Worm (Caenorhabditis elegans) whole organism, L4 larva: ENCODE results near the gene iars-1.

Experiments
- F37D6.2 ChIP-seq: sonication (generic microtip); optimal IDR thresholded peaks from 2 replicates; lab custom pipeline; 2016; ENCODE audit warnings: mild to moderate bottlenecking, missing genetic modification characterization, missing compliant biosample characterization
- F49E8.2 ChIP-seq: sonication (generic microtip); optimal IDR thresholded peaks from 2 replicates; lab custom pipeline; 2016; ENCODE audit warnings: missing compliant biosample characterization, mild to moderate bottlenecking, missing genetic modification characterization, borderline replicate concordance
- T26A8.4 ChIP-seq: fragments of 200-800 bp; sonication (Bioruptor generic); IDR thresholded peaks from 2 replicates; pipeline ENCODE4 v1.3.6; 2022; ENCODE audit warnings: missing genetic modification characterization, missing compliant biosample characterization
- Y48G9A.11 ChIP-seq: fragments of 200-800 bp; sonication (Bioruptor generic); IDR thresholded peaks from 2 replicates; pipeline ENCODE4 v1.3.6; 2022; ENCODE audit warnings: missing genetic modification reagents, missing genetic modification characterization, missing compliant biosample characterization
- ZK337.2 ChIP-seq: fragments of 200-800 bp; sonication (Bioruptor generic); IDR thresholded peaks from 2 replicates; pipeline ENCODE4 v1.3.6; 2022; ENCODE audit warnings: missing genetic modification reagents, missing genetic modification characterization, missing compliant biosample characterization
- aha-1 ChIP-seq: fragments of 150-350 bp; peaks from one replicate; lab custom pipeline; 2014; ENCODE audit warnings: missing biosample characterization, missing genetic modification characterization
- aly-2 ChIP-seq: sonication (generic microtip); optimal IDR thresholded peaks from 2 replicates; lab custom pipeline; 2018; ENCODE audit warnings: missing biosample characterization, missing genetic modification characterization
- ama-1 ChIP-seq: fragments of 150-350 bp; optimal IDR thresholded peaks from 2 replicates; lab custom pipeline; 2014; ENCODE audit warnings: inconsistent platforms, mixed read lengths
- ceh-62 ChIP-seq: sonication (generic microtip); optimal IDR thresholded peaks from 2 replicates; lab custom pipeline; 2017; ENCODE audit warnings: missing biosample characterization, missing genetic modification characterization
- daf-16 ChIP-seq, 3 experiments: sonication (generic microtip); optimal IDR thresholded peaks; 2 replicates each; lab custom pipeline; 2016 to 2017; ENCODE audit warnings: missing genetic modification characterization in 3 of 3, missing genetic modification reagents in 3 of 3, mild to moderate bottlenecking in 2 of 3, missing compliant biosample characterization in 2 of 3, missing biosample characterization in 1 of 3, moderate library complexity in 1 of 3
- daf-8 ChIP-seq: fragments of 200-800 bp; sonication (Bioruptor generic); IDR thresholded peaks from 2 replicates; pipeline ENCODE4 v1.3.6; 2022; ENCODE audit warnings: missing genetic modification characterization, missing compliant biosample characterization
- dve-1 ChIP-seq: sonication (generic microtip); optimal IDR thresholded peaks from 2 replicates; lab custom pipeline; 2017; ENCODE audit warnings: antibody characterized with exemption, mild to moderate bottlenecking, missing genetic modification characterization, missing compliant biosample characterization; ENCODE audit not compliant: insufficient read depth
- egl-27 ChIP-seq: sonication (generic microtip); optimal IDR thresholded peaks from 3 replicates; lab custom pipeline; 2017; ENCODE audit warnings: missing biosample characterization, missing genetic modification reagents, missing genetic modification characterization
- fkh-10 ChIP-seq: fragments of 150-350 bp; optimal IDR thresholded peaks from 2 replicates; lab custom pipeline; 2014; ENCODE audit warnings: missing biosample characterization, missing genetic modification reagents, missing genetic modification characterization
- hlh-30 ChIP-seq: sonication (generic microtip); optimal IDR thresholded peaks from 2 replicates; lab custom pipeline; 2017; ENCODE audit warnings: antibody characterized with exemption, mild to moderate bottlenecking, missing genetic modification characterization, missing compliant biosample characterization; ENCODE audit not compliant: insufficient read depth
- lim-7 ChIP-seq: fragments of 200-800 bp; sonication (Bioruptor generic); IDR thresholded peaks from 2 replicates; pipeline ENCODE4 v1.3.6; 2022; ENCODE audit warnings: missing genetic modification characterization, missing compliant biosample characterization
- lin-15B ChIP-seq: fragments of 150-350 bp; sonication (generic microtip); optimal IDR thresholded peaks from 3 replicates; lab custom pipeline; 2014; ENCODE audit warnings: missing biosample characterization, missing genetic modification characterization
- lin-39 ChIP-seq: fragments of 150-350 bp; optimal IDR thresholded peaks from 2 replicates; lab custom pipeline; 2014; ENCODE audit warnings: missing biosample characterization, missing genetic modification reagents, missing genetic modification characterization
- lir-3 ChIP-seq: sonication (generic microtip); optimal IDR thresholded peaks from 2 replicates; lab custom pipeline; 2016; ENCODE audit warnings: mild to moderate bottlenecking, missing genetic modification characterization, missing compliant biosample characterization
- mdl-1 ChIP-seq, 2 experiments: fragments of 150-350 bp in 1 of 2; sonication (generic microtip) in 1 of 2; optimal IDR thresholded peaks; 2 replicates each; lab custom pipeline; 2014 to 2017; ENCODE audit warnings: missing biosample characterization in 2 of 2, missing genetic modification characterization in 2 of 2
- mdt-29 ChIP-seq: fragments of 200-800 bp; sonication (Bioruptor generic); IDR thresholded peaks from 2 replicates; pipeline ENCODE4 v1.3.6; 2022; ENCODE audit warnings: missing genetic modification reagents, missing genetic modification characterization, missing compliant biosample characterization
- mes-2 ChIP-seq: sonication (generic microtip); optimal IDR thresholded peaks from 2 replicates; lab custom pipeline; 2016; ENCODE audit warnings: missing genotype, mild to moderate bottlenecking, missing genetic modification characterization, missing compliant biosample characterization; ENCODE audit not compliant: poor library complexity, severe bottlenecking
- mxl-3 ChIP-seq: fragments of 200-800 bp; sonication (Bioruptor generic); optimal IDR thresholded peaks from 2 replicates; lab custom pipeline; 2018; ENCODE audit warnings: mild to moderate bottlenecking, missing genetic modification characterization, missing compliant biosample characterization
- nhr-10 ChIP-seq: fragments of 150-350 bp; optimal IDR thresholded peaks from 2 replicates; lab custom pipeline; 2014; ENCODE audit warnings: missing biosample characterization, missing genetic modification characterization
- nhr-102 ChIP-seq: sonication (generic microtip); optimal IDR thresholded peaks from 2 replicates; lab custom pipeline; 2016; ENCODE audit warnings: mild to moderate bottlenecking, missing genetic modification characterization, moderate library complexity, missing compliant biosample characterization
- nhr-11 ChIP-seq: fragments of 150-350 bp; optimal IDR thresholded peaks from 2 replicates; lab custom pipeline; 2014; ENCODE audit warnings: missing biosample characterization, missing genetic modification characterization
- nhr-111 ChIP-seq: fragments of 200-800 bp; sonication (Bioruptor generic); optimal IDR thresholded peaks from 2 replicates; lab custom pipeline; 2018; ENCODE audit warnings: mild to moderate bottlenecking, missing genetic modification characterization, missing compliant biosample characterization
- nhr-25 ChIP-seq: sonication (generic microtip); optimal IDR thresholded peaks from 2 replicates; lab custom pipeline; 2017; ENCODE audit warnings: missing genetic modification characterization, mild to moderate bottlenecking, missing compliant biosample characterization, antibody characterized with exemption, moderate library complexity, borderline replicate concordance; ENCODE audit not compliant: insufficient read depth
- nhr-28 ChIP-seq: fragments of 150-350 bp; optimal IDR thresholded peaks from 2 replicates; lab custom pipeline; 2014; ENCODE audit warnings: missing biosample characterization, missing genetic modification characterization
- nhr-42 ChIP-seq: fragments of 200-800 bp; sonication (Bioruptor generic); IDR thresholded peaks from 2 replicates; pipeline ENCODE4 v1.3.6; 2022; ENCODE audit warnings: missing genetic modification characterization, missing compliant biosample characterization
- nhr-77 ChIP-seq: fragments of 150-350 bp; optimal IDR thresholded peaks from 2 replicates; lab custom pipeline; 2014; ENCODE audit warnings: missing biosample characterization, missing genetic modification characterization
- php-3 ChIP-seq: fragments of 200-800 bp; sonication (Bioruptor generic); IDR thresholded peaks from 2 replicates; pipeline ENCODE4 v1.3.6; 2022; ENCODE audit warnings: missing genetic modification reagents, missing genetic modification characterization, missing compliant biosample characterization
- rbr-2 ChIP-seq: sonication (generic microtip); optimal IDR thresholded peaks from 2 replicates; lab custom pipeline; 2016; ENCODE audit warnings: missing genotype, missing genetic modification characterization, missing compliant biosample characterization
- sdz-12 ChIP-seq: fragments of 200-800 bp; sonication (Bioruptor generic); optimal IDR thresholded peaks from 2 replicates; lab custom pipeline; 2018; ENCODE audit warnings: mild to moderate bottlenecking, missing genetic modification characterization, missing compliant biosample characterization
- skn-1 ChIP-seq: fragments of 150-350 bp; optimal IDR thresholded peaks from 2 replicates; lab custom pipeline; 2014; ENCODE audit warnings: missing biosample characterization, missing genetic modification characterization
- snpc-4 ChIP-seq: fragments of 150-350 bp; optimal IDR thresholded peaks from 2 replicates; lab custom pipeline; 2014; ENCODE audit warnings: missing biosample characterization, missing genetic modification characterization
- tag-97 ChIP-seq: fragments of 200-800 bp; sonication (Bioruptor generic); IDR thresholded peaks from 2 replicates; pipeline ENCODE4 v1.3.6; 2022; ENCODE audit warnings: missing genetic modification characterization, missing compliant biosample characterization
- tra-1 ChIP-seq: fragments of 200-800 bp; sonication (Bioruptor generic); IDR thresholded peaks from 2 replicates; pipeline ENCODE4 v1.3.6; 2022; ENCODE audit warnings: missing genetic modification reagents, missing genetic modification characterization, missing compliant biosample characterization
- unc-62 ChIP-seq, 3 experiments: fragments of 150-350 bp in 1 of 3; sonication (generic microtip); optimal IDR thresholded peaks in 2 of 3; peaks in 1 of 3; 1 replicate in 1 of 3; 2 replicates in 2 of 3; lab custom pipeline; 2014 to 2017; ENCODE audit warnings: missing biosample characterization in 3 of 3, missing genetic modification characterization in 3 of 3, missing genetic modification reagents in 3 of 3, missing genotype in 1 of 3
- vab-7 ChIP-seq: fragments of 200-800 bp; sonication (Bioruptor generic); IDR thresholded peaks from 2 replicates; pipeline ENCODE4 v1.3.6; 2022; ENCODE audit warnings: missing genetic modification reagents, missing genetic modification characterization, missing compliant biosample characterization

iars-1 gene

ce11 chrIV:10420440-10420839 is 52.0 kb downstream of the iars-1 start (continued):
- TF ChIP-seq nhr-102 (tag; lab: Kevin White, UChicago) (no peak), nhr-28 (tag; lab: Kevin White, UChicago) (peak; percentile 67), F49E8.2 (no peak), mdt-29 (no peak), rbr-2 (tag; lab: Kevin White, UChicago) (no peak), lir-3 (tag; lab: Kevin White, UChicago) (no peak), tra-1 (GFP tag; lab: Robert Waterston, UW) (no peak), nhr-25 (tag; lab: Kevin White, UChicago) (no peak), fkh-10 (GFP tag; lab: Kevin White, UChicago) (no peak), unc-62 (GFP tag; optimal IDR thresholded peaks at IDR 0.05 in 1 of 2; lab: Kevin White, UChicago) (no peak), unc-62 (tag; optimal IDR thresholded peaks at IDR 0.05; lab: Kevin White, UChicago) (no peak), ama-1 (lab: Kevin White, UChicago) (no peak), lin-15B (tag; lab: Kevin White, UChicago) (no peak), lin-39 (tag; lab: Kevin White, UChicago) (no peak), snpc-4 (tag; lab: Kevin White, UChicago) (no peak), nhr-111 (GFP tag; lab: Kevin White, UChicago) (no peak), nhr-10 (tag; lab: Kevin White, UChicago) (no peak), nhr-42 (GFP tag; lab: Robert Waterston, UW) (no peak), mdl-1 (tag; optimal IDR thresholded peaks at IDR 0.05; lab: Kevin White, UChicago) (no peak), F37D6.2 (tag; lab: Kevin White, UChicago) (no peak), nhr-11 (tag; lab: Kevin White, UChicago) (no peak), egl-27 (tag; lab: Kevin White, UChicago) (no peak), nhr-77 (tag; lab: Kevin White, UChicago) (no peak), ceh-62 (tag; lab: Kevin White, UChicago) (no peak), sdz-12 (GFP tag; lab: Kevin White, UChicago) (no peak), daf-8 (no peak), lim-7 (GFP tag; lab: Robert Waterston, UW) (no peak), aly-2 (no peak), daf-16 (GFP tag; optimal IDR thresholded peaks at IDR 0.05; lab: Kevin White, UChicago) (no peak), daf-16 (tag; optimal IDR thresholded peaks at IDR 0.05; lab: Kevin White, UChicago) (peak; percentile 76), vab-7 (GFP tag; lab: Robert Waterston, UW) (no peak), tag-97 (GFP tag; lab: Robert Waterston, UW) (no peak)

DNA sequence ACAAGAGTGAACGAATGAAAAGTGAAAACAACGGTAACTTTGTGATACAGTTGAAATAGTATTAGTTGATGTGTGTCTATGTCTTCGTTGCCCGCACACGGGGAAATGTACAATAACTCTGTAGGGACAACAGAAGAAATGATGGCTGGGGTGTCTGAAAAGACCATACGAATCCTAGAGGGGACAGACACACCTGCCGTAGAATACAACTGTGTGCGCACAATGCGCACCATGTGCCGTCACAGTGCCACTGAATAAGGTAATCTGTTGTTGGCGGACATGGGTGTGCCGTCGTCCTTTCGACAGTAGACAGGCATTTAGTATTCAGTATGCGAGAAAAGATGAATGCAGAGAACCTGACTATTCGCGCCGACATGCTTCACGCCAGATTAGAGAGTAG is 52.9 kb downstream of the iars-1 start:
- TF ChIP-seq php-3 = no peak
- peak; percentile 10 for TF ChIP-seq dve-1 (tag; lab: Kevin White, UChicago)
- TF ChIP-seq rbr-2 (tag; lab: Kevin White, UChicago) = no peak
- peak; percentile 49 for TF ChIP-seq nhr-28 (tag; lab: Kevin White, UChicago)
- TF ChIP-seq mes-2 (tag; lab: Kevin White, UChicago) = peak; percentile 28
- TF ChIP-seq hlh-30 = peak; percentile 17
- TF ChIP-seq aha-1 (tag; lab: Kevin White, UChicago) = peak; percentile 84
- peak; percentile 70 for TF ChIP-seq mxl-3 (GFP tag; lab: Kevin White, UChicago)
- no peak for TF ChIP-seq ZK337.2

- TF ChIP-seq dve-1 (tag; lab: Kevin White, UChicago) (no peak), aly-2 (no peak), T26A8.4 (no peak), Y48G9A.11 (GFP tag; lab: Robert Waterston, UW) (no peak), skn-1 (tag; lab: Kevin White, UChicago) (no peak)
Measured at ce11 chrIV:10422230-10422629, 53.8 kb downstream of the iars-1 start.
